Worm (Caenorhabditis elegans) whole organism, L1 larva: ENCODE results near the gene str-94.

Experiments
- C34B4.2 ChIP-seq: sonication (generic microtip); optimal IDR thresholded peaks from 2 replicates; lab custom pipeline; 2017; ENCODE audit warnings: mild to moderate bottlenecking, missing genetic modification characterization, missing compliant biosample characterization
- F16B12.6 ChIP-seq: fragments of 150-350 bp; optimal IDR thresholded peaks from 2 replicates; lab custom pipeline; 2014; ENCODE audit warnings: missing biosample characterization, missing genetic modification characterization
- Y116A8C.19 ChIP-seq: sonication (generic microtip); optimal IDR thresholded peaks from 2 replicates; lab custom pipeline; 2016; ENCODE audit warnings: missing compliant biosample characterization, missing genetic modification characterization, borderline replicate concordance
- aha-1 ChIP-seq: fragments of 150-350 bp; optimal IDR thresholded peaks from 2 replicates; lab custom pipeline; 2014; ENCODE audit warnings: missing biosample characterization, missing genetic modification characterization
- blmp-1 ChIP-seq: fragments of 150-350 bp; optimal IDR thresholded peaks from 2 replicates; lab custom pipeline; 2014; ENCODE audit warnings: missing biosample characterization, missing genetic modification characterization
- ceh-63 ChIP-seq: fragments of 200-800 bp; sonication (Bioruptor generic); optimal IDR thresholded peaks from 2 replicates; lab custom pipeline; 2018; ENCODE audit warnings: mild to moderate bottlenecking, missing genetic modification characterization, missing compliant biosample characterization
- ceh-8 ChIP-seq: fragments of 200-800 bp; sonication (Bioruptor generic); optimal IDR thresholded peaks from 2 replicates; lab custom pipeline; 2018; ENCODE audit warnings: mild to moderate bottlenecking, missing genetic modification characterization, moderate library complexity, missing compliant biosample characterization
- efl-1 ChIP-seq, 4 experiments: fragments of 150-350 bp; optimal IDR thresholded peaks in 3 of 4; peaks in 1 of 4; 1 replicate in 1 of 4; 2 replicates in 3 of 4; lab custom pipeline; 2014; ENCODE audit warnings: missing biosample characterization in 2 of 4, missing genetic modification characterization in 2 of 4, missing genetic modification reagents in 2 of 4
- efl-3 ChIP-seq: fragments of 200-800 bp; sonication (Bioruptor generic); optimal IDR thresholded peaks from 2 replicates; lab custom pipeline; 2018; ENCODE audit warnings: mild to moderate bottlenecking, missing genetic modification characterization, missing compliant biosample characterization
- egl-13 ChIP-seq: sonication (generic microtip); optimal IDR thresholded peaks from 2 replicates; lab custom pipeline; 2016; ENCODE audit warnings: missing genotype, missing genetic modification reagents, missing genetic modification characterization, missing compliant biosample characterization
- elt-2 ChIP-seq: sonication (generic microtip); optimal IDR thresholded peaks from 2 replicates; lab custom pipeline; 2016; ENCODE audit warnings: missing genetic modification characterization, mild to moderate bottlenecking, inconsistent platforms, missing compliant biosample characterization, missing genetic modification reagents
- ets-5 ChIP-seq: fragments of 200-800 bp; sonication (Bioruptor generic); IDR thresholded peaks from 2 replicates; pipeline ENCODE4 v1.3.6; 2022; ENCODE audit warnings: missing genetic modification characterization, missing compliant biosample characterization
- fkh-10 ChIP-seq: sonication (generic microtip); optimal IDR thresholded peaks from 2 replicates; lab custom pipeline; 2017; ENCODE audit warnings: missing biosample characterization, missing genetic modification reagents, missing genetic modification characterization
- fkh-4 ChIP-seq: sonication (generic microtip); optimal IDR thresholded peaks from 2 replicates; lab custom pipeline; 2016; ENCODE audit warnings: missing compliant biosample characterization, missing genetic modification characterization, borderline replicate concordance
- hpl-2 ChIP-seq: fragments of 150-350 bp; optimal IDR thresholded peaks from 2 replicates; lab custom pipeline; 2014; ENCODE audit warnings: missing biosample characterization, missing genetic modification reagents, missing genetic modification characterization
- isw-1 ChIP-seq: fragments of 200-800 bp; sonication (Bioruptor generic); IDR thresholded peaks from 2 replicates; pipeline ENCODE4 v1.3.6; 2022; ENCODE audit warnings: missing genetic modification characterization, missing compliant biosample characterization
- lin-13 ChIP-seq: fragments of 150-350 bp; optimal IDR thresholded peaks from 2 replicates; lab custom pipeline; 2014; ENCODE audit warnings: missing biosample characterization, missing genetic modification reagents, missing genetic modification characterization
- lin-14 ChIP-seq: fragments of 200-800 bp; sonication (Bioruptor generic); optimal IDR thresholded peaks from 2 replicates; lab custom pipeline; 2018; ENCODE audit warnings: mild to moderate bottlenecking, missing genetic modification characterization, moderate library complexity, missing compliant biosample characterization
- lin-15B ChIP-seq: fragments of 150-350 bp; sonication (generic microtip); optimal IDR thresholded peaks from 3 replicates; lab custom pipeline; 2014; ENCODE audit warnings: missing biosample characterization, missing genetic modification characterization
- lin-35 ChIP-seq, 2 experiments: fragments of 150-350 bp; optimal IDR thresholded peaks; 2 replicates each; lab custom pipeline; 2014; ENCODE audit warnings: missing biosample characterization in 2 of 2, missing genetic modification characterization in 2 of 2, missing genetic modification reagents in 2 of 2
- lir-3 ChIP-seq: sonication (generic microtip); optimal IDR thresholded peaks from 2 replicates; lab custom pipeline; 2016; ENCODE audit warnings: mild to moderate bottlenecking, missing genetic modification characterization, moderate library complexity, missing compliant biosample characterization; ENCODE audit not compliant: poor library complexity
- lsy-2 ChIP-seq, 2 experiments: fragments of 150-350 bp; optimal IDR thresholded peaks; 2 replicates each; lab custom pipeline; 2014; ENCODE audit warnings: missing biosample characterization in 2 of 2, missing genetic modification characterization in 2 of 2
- mdl-1 ChIP-seq, 2 experiments: fragments of 150-350 bp; optimal IDR thresholded peaks; 2 replicates each; lab custom pipeline; 2014 to 2017; ENCODE audit warnings: missing biosample characterization in 2 of 2, missing genetic modification characterization in 2 of 2, inconsistent platforms in 1 of 2
- mep-1 ChIP-seq: fragments of 150-350 bp; optimal IDR thresholded peaks from 2 replicates; lab custom pipeline; 2014; ENCODE audit warnings: missing biosample characterization, missing genetic modification characterization
- nhr-11 ChIP-seq: fragments of 150-350 bp; optimal IDR thresholded peaks from 2 replicates; lab custom pipeline; 2014; ENCODE audit warnings: missing biosample characterization, missing genetic modification characterization
- nhr-19 ChIP-seq: fragments of 200-800 bp; sonication (Bioruptor generic); conservative IDR thresholded peaks from 2 replicates; pipeline ENCODE4 v1.3.6; 2022; ENCODE audit warnings: missing genetic modification characterization, missing compliant biosample characterization
- nhr-47 ChIP-seq: sonication (generic microtip); optimal IDR thresholded peaks from 2 replicates; lab custom pipeline; 2016; ENCODE audit warnings: mild to moderate bottlenecking, missing genetic modification characterization, moderate library complexity, missing compliant biosample characterization
- nhr-71 ChIP-seq: sonication (generic microtip); optimal IDR thresholded peaks from 2 replicates; lab custom pipeline; 2016; ENCODE audit warnings: mild to moderate bottlenecking, missing genetic modification characterization, moderate library complexity, missing compliant biosample characterization
- nhr-77 ChIP-seq: fragments of 150-350 bp; optimal IDR thresholded peaks from 2 replicates; lab custom pipeline; 2014; ENCODE audit warnings: missing biosample characterization, missing genetic modification characterization
- pax-3 ChIP-seq: fragments of 200-800 bp; sonication (Bioruptor generic); optimal IDR thresholded peaks from 2 replicates; lab custom pipeline; 2018; ENCODE audit warnings: mild to moderate bottlenecking, missing genetic modification characterization, moderate library complexity, missing compliant biosample characterization
- skn-1 ChIP-seq: fragments of 150-350 bp; optimal IDR thresholded peaks from 2 replicates; lab custom pipeline; 2014; ENCODE audit warnings: missing biosample characterization, missing genetic modification characterization
- snu-23 ChIP-seq: sonication (generic microtip); optimal IDR thresholded peaks from 2 replicates; lab custom pipeline; 2016; ENCODE audit warnings: missing genetic modification characterization, missing compliant biosample characterization
- tbx-2 ChIP-seq: sonication (generic microtip); optimal IDR thresholded peaks from 2 replicates; lab custom pipeline; 2016; ENCODE audit warnings: missing genetic modification characterization, missing compliant biosample characterization
- unc-86 ChIP-seq: sonication (generic microtip); optimal IDR thresholded peaks from 2 replicates; lab custom pipeline; 2016; ENCODE audit warnings: missing genetic modification characterization, missing compliant biosample characterization
- vab-15 ChIP-seq: sonication (generic microtip); optimal IDR thresholded peaks from 2 replicates; lab custom pipeline; 2017; ENCODE audit warnings: missing genotype, mild to moderate bottlenecking, missing genetic modification characterization, missing compliant biosample characterization
- ztf-11 ChIP-seq, 2 experiments: sonication (generic microtip); optimal IDR thresholded peaks; 2 replicates each; lab custom pipeline; 2016 to 2017; ENCODE audit warnings: missing genetic modification characterization in 2 of 2, missing biosample characterization in 1 of 2, missing compliant biosample characterization in 1 of 2

str-94 gene

DNA sequence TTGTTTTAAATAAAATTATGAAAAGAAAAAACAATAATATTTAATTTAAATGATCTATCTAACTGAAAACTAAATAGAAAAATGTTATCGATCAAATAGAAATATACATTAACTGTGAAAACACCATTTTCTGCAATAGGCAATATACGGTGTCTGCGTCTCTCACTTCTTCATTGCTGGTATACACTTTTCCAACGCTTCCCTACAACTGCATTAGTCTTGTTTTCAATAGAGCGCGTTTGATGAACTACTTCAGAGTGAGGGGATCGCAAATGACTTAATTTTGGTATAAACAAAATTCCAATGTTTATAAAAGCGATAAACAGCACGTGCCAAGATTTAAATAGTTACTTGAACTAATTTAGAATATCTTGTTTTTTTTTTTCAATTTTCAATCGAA is 36.6 kb downstream of the str-94 start (continued):
- TF ChIP-seq ceh-8 (GFP tag; lab: Kevin White, UChicago) = no peak
- TF ChIP-seq efl-1 (optimal IDR thresholded peaks at IDR 0.05; lab: Kevin White, UChicago) = peak; percentile 65 to 66
- peak; percentile 56 to 64 for TF ChIP-seq efl-1 (GFP tag; optimal IDR thresholded peaks at IDR 0.05 in 1 of 2; lab: Kevin White, UChicago)
- TF ChIP-seq lin-13 = peak; percentile 44
- TF ChIP-seq, all 84 proteins: peak for 27

DNA sequence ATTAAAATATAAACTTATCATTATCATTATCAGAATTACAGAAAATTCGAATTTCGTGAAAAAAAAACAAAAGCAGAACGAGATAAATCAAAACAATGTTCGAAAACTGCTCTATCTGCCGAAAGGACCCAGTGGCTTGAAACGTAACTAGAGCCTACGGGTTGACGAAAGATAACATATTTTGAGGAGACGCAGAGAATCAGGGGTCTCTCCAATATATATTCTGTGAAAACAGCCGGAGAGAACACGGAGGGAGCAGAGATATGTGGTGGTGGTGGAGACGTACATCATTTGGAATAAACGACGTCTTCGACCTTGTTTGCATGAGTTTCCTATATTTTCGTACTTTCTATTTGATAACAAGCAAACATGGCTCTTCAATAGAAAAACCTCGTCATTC is 40.2 kb downstream of the str-94 start:
- TF ChIP-seq ets-5 (GFP tag; lab: Robert Waterston, UW) = no peak
- no peak for TF ChIP-seq hpl-2 (GFP tag; lab: Kevin White, UChicago)
- TF ChIP-seq nhr-47 (tag; lab: Kevin White, UChicago) = peak; percentile 11
- peak; percentile 1 for TF ChIP-seq snu-23 (GFP tag; lab: Kevin White, UChicago)
- TF ChIP-seq blmp-1 = peak; percentile 2
- peak; percentile 55 for TF ChIP-seq lin-14 (GFP tag; lab: Kevin White, UChicago)
- peak in 1 of 2 experiments; percentile 19 for TF ChIP-seq lsy-2 (tag; optimal IDR thresholded peaks at IDR 0.05; lab: Kevin White, UChicago)
- TF ChIP-seq nhr-71 (tag; lab: Kevin White, UChicago) = peak; percentile 20

- no peak for TF ChIP-seq isw-1 (GFP tag; lab: Robert Waterston, UW)
- no peak for TF ChIP-seq aha-1
- no peak for TF ChIP-seq ceh-63 (GFP tag; lab: Kevin White, UChicago)
- no peak for TF ChIP-seq nhr-11
- no peak for TF ChIP-seq skn-1
- TF ChIP-seq lin-14 (GFP tag; lab: Kevin White, UChicago) = no peak
Observed at ce11 chrV:9207377-9207776, 41.7 kb downstream of the str-94 start, which contains the start of gene inx-10. TSS of gene inx-10 (minus strand) at chrV:9207477.

ce11 chrV:9202710-9203109 is 46.4 kb downstream of the str-94 start, which contains the start of gene asp-2:
TSS of gene asp-2 (plus strand) at chrV:9203077.
- TF ChIP-seq mdl-1 (tag; optimal IDR thresholded peaks at IDR 0.05; lab: Kevin White, UChicago) (no peak), F16B12.6 (tag; lab: Kevin White, UChicago) (no peak), C34B4.2 (no peak), nhr-77 (no peak), ztf-11 (tag; optimal IDR thresholded peaks at IDR 0.05; lab: Kevin White, UChicago) (no peak), vab-15 (tag; lab: Kevin White, UChicago) (no peak), fkh-10 (no peak), fkh-4 (no peak), mep-1 (tag; lab: Kevin White, UChicago) (no peak), Y116A8C.19 (tag; lab: Kevin White, UChicago) (no peak), nhr-19 (GFP tag; lab: Robert Waterston, UW) (no peak), egl-13 (no peak), lir-3 (tag; lab: Kevin White, UChicago) (no peak), unc-86 (tag; lab: Kevin White, UChicago) (no peak), efl-3 (GFP tag; lab: Kevin White, UChicago) (no peak), lin-35 (GFP tag; optimal IDR thresholded peaks at IDR 0.05; lab: Kevin White, UChicago) (peak in 1 of 2 experiments; percentile 10), elt-2 (tag; lab: Kevin White, UChicago) (peak; percentile 83), lin-13 (no peak), tbx-2 (no peak), efl-1 (optimal IDR thresholded peaks at IDR 0.05; lab: Kevin White, UChicago) (no peak), efl-1 (GFP tag; optimal IDR thresholded peaks at IDR 0.05 in 1 of 2; lab: Kevin White, UChicago) (peak in 1 of 2 experiments; percentile 49), nhr-71 (tag; lab: Kevin White, UChicago) (no peak), lin-15B (no peak)

DNA sequence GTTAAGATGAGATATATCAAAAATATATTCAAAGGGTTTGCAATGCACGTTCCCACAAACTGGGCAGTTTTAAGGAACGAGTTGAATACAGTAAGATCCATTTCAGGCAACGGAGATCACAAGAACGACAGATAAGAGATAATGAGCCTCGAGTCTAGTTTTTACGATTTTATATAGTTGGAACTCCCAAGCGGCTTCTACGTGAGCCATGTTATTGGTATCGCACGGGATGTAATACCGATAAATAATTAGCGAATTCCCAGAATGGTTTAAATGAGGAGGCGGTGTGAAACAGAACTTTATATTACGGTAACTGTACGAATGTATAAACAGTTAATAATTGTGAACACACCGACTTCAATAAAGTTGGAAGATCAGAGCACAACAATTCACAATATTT is 50.2 kb downstream of the str-94 start, which contains the start of gene str-177:
TSS of gene str-177 (minus strand) at position 101 of the 400 bp plus-strand sequence.
- no peak for TF ChIP-seq egl-13
- no peak for TF ChIP-seq pax-3 (tag; lab: Kevin White, UChicago)
